Fruit fly (Drosophila melanogaster): ENCODE results near the gene CG34276.

CG34276 gene

DNA sequence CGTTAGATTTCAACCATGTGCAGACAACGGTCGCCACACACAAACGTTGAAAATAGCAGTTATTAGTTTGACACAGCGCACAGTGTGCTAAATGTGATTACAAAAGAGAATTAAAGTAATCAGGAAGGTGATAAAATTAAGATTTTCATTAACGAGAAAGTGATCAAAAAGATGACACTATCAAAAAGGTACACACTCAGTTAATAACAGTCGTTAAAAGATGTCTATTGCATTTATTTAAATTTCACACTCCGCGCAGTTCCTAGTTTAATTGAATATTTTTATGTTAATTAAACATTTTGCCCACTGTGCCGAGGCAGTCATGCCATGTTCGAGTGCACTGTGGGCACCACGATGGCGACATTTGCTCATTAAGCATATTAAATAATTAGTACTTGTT lies 1.7 kb downstream of the CG34276 start:
- no peak for TF ChIP-seq CG17801 (GFP tag; optimal IDR thresholded peaks at IDR 0.05; ENCODE audit: partially characterized antibody)

- TF ChIP-seq CG17801 (GFP tag; optimal IDR thresholded peaks at IDR 0.05; ENCODE audit: partially characterized antibody) = no peak
Observed at dm6 chr3R:15928127-15928526, 2.7 kb downstream of the CG34276 start.

dm6 chr3R:15930050-15930449 lies 4.6 kb downstream of the CG34276 start:
- no peak for TF ChIP-seq CG17801 (GFP tag; optimal IDR thresholded peaks at IDR 0.05; ENCODE audit: partially characterized antibody)

- TF ChIP-seq CG17801 (GFP tag; optimal IDR thresholded peaks at IDR 0.05; ENCODE audit: partially characterized antibody) = no peak
Observed at dm6 chr3R:15933609-15934232, 8.3 kb downstream of the CG34276 start, which contains the start of the genes CG5478 and blp. Gene CG5478, minus strand, starts transcription at chr3R:15933734. Gene blp, plus strand, starts transcription at chr3R:15933847.

DNA sequence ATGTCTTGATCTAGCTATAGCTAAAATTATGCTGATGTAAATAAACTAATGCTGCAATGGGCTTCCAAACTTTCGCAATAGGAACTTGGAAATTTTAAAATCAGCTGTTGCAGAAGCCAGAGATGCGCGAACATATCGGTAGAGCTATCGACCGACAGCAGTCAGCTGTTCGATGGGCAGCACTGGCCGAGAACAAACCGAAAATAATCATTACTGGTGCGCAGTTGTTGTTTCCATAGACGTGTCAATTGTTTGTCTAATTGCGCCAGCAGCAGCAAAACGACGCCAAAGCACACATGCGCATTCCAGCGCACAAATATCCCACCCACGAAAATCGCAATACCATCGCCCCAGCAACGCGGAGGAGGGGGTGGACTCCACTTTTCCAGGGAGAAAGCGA lies 9.5 kb downstream of the CG34276 start, which contains the start of gene Sap47:
Gene Sap47 (plus strand): TSS at position 149 of the 400 bp plus-strand sequence.
- TF ChIP-seq CG17801 (GFP tag; optimal IDR thresholded peaks at IDR 0.05; ENCODE audit: partially characterized antibody) = no peak

- no peak for TF ChIP-seq CG17801 (GFP tag; optimal IDR thresholded peaks at IDR 0.05; ENCODE audit: partially characterized antibody)
Observed at dm6 chr3R:15935538-15935937, 10.1 kb downstream of the CG34276 start.

DNA sequence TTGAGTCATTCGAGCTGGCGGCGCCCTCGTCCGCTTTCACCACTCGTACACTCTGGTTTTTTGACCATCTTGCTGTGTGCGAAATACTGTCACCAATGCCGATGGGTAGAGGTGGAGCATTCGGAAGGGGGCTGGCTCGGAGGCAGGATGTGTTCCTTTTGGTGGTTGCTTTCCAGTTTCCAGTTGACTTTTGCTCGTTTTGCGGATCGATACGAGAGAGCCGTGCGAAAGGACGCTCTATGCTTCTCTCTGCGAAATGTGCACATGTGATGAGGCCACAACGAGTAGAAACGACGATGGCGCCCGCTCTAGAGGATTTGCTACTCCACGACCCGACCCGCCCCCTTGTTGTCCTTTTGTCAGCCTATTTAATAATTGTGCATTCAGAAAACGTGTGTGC lies 12.3 kb downstream of the CG34276 start:
- TF ChIP-seq CG17801 (GFP tag; optimal IDR thresholded peaks at IDR 0.05; ENCODE audit: partially characterized antibody) = no peak

DNA sequence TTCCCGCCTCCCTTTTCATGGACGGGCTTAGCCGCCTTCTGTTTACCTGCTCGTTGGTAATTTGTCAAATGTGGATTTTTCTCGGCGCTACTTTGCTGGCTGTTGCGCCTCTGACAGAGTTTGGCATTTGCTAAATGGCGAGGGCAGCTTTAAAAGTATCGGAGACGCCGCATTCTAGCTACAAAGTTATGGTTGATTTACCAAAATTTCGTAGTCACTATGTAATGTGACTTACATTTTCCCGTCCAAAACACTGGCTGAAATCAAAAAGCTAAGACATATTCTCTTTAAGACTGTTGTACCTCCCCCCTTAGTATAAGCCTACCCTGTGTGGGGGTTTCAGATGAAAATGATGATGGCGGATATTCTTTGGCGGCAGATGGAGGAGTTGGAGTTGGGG lies 22.2 kb downstream of the CG34276 start:
- TF ChIP-seq CG17801 (GFP tag; optimal IDR thresholded peaks at IDR 0.05; ENCODE audit: partially characterized antibody) = no peak

- no peak for TF ChIP-seq CG17801 (GFP tag; optimal IDR thresholded peaks at IDR 0.05; ENCODE audit: partially characterized antibody)
Observed at dm6 chr3R:15950843-15951242, 25.4 kb downstream of the CG34276 start, which contains the start of the genes CG31088 and CG46383. Gene CG31088, minus strand, starts transcription at chr3R:15950943. Gene CG46383, minus strand, starts transcription at chr3R:15950943.

DNA sequence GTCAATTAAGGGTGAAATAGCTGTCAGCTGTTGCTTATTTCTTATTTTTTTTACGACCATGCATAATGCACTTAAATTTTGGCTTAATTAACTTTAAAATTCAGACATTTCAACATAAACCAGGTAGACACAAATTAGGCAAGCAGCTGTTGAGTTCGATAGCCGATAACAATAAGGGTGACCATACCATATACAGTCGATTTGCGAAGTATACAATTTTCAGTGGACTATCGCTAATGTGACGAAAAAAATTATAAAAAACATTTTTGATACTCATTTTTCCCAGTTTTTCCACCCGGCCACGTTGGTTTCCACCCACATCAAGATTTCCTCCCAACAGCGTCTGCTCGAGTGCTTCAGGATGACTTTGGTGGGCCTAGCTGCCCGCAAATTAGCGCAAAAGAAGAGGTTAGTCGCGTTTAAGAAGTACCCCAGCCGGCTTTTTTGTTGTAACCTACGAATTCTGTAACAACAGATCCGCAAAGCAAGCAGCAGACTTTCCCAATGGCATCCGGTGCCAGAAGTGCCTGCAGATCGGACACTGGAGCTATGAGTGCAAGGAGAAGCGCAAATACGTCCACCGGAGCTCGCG lies 38.4 kb downstream of the CG34276 start, which contains the start of the genes CG4287 and CG5516:
Gene CG4287 (minus strand): TSS at position 178 of the 592 bp plus-strand sequence.
Gene CG5516 (plus strand): TSS at position 195 of the 592 bp plus-strand sequence.
- TF ChIP-seq CG17801 (GFP tag; optimal IDR thresholded peaks at IDR 0.05; ENCODE audit: partially characterized antibody) = peak; percentile 61

- TF ChIP-seq CG17801 (GFP tag; optimal IDR thresholded peaks at IDR 0.05; ENCODE audit: partially characterized antibody) = peak; percentile 93
Observed at dm6 chr3R:15965169-15965568, 39.7 kb downstream of the CG34276 start, which contains the start of the genes CG32856 and Rbf2. Gene CG32856, minus strand, starts transcription at chr3R:15965351. Gene Rbf2, plus strand, starts transcription at chr3R:15965446.

dm6 chr3R:15972298-15972978 lies 47.0 kb downstream of the CG34276 start, which contains the start of gene mor:
Gene mor, minus strand, starts transcription at chr3R:15972913.
- no peak for TF ChIP-seq CG17801 (GFP tag; optimal IDR thresholded peaks at IDR 0.05; ENCODE audit: partially characterized antibody)

dm6 chr3R:15972979-15973486 lies 47.6 kb downstream of the CG34276 start, which contains the start of gene Hel89B:
Gene Hel89B, plus strand, starts transcription at chr3R:15973298.
- no peak for TF ChIP-seq CG17801 (GFP tag; optimal IDR thresholded peaks at IDR 0.05; ENCODE audit: partially characterized antibody)

- TF ChIP-seq CG17801 (GFP tag; optimal IDR thresholded peaks at IDR 0.05; ENCODE audit: partially characterized antibody) = no peak
Observed at dm6 chr3R:15973488-15973975, 48.1 kb downstream of the CG34276 start.

dm6 chr3R:15974235-15974634 lies 48.8 kb downstream of the CG34276 start:
- peak; percentile 45 for TF ChIP-seq CG17801 (GFP tag; optimal IDR thresholded peaks at IDR 0.05; ENCODE audit: partially characterized antibody)
